Worm (Caenorhabditis elegans) whole organism, L2 larva: ENCODE results near the gene dgtr-1.
A peak's percentile ranks its signal among the peaks of the same experiment; 100 is the strongest.

ENCODE experiments used
- C34F6.9 ChIP-seq: fragments of 150-350 bp; optimal IDR thresholded peaks from 2 replicates; lab custom pipeline; 2014; ENCODE audit warnings: missing biosample characterization, missing genetic modification characterization
- F13H6.1 ChIP-seq: sonication (generic microtip); optimal IDR thresholded peaks from 2 replicates; lab custom pipeline; 2016; ENCODE audit warnings: missing genetic modification characterization, missing compliant biosample characterization
- Y55F3AM.14 ChIP-seq: fragments of 200-800 bp; sonication (Bioruptor generic); optimal IDR thresholded peaks from 2 replicates; lab custom pipeline; 2018; ENCODE audit warnings: mild to moderate bottlenecking, missing genetic modification characterization, missing compliant biosample characterization
- alr-1 ChIP-seq: fragments of 150-350 bp; optimal IDR thresholded peaks from 2 replicates; lab custom pipeline; 2014; ENCODE audit warnings: missing biosample characterization, missing genetic modification characterization
- ama-1 ChIP-seq: fragments of 150-350 bp; optimal IDR thresholded peaks from 2 replicates; lab custom pipeline; 2018; ENCODE audit warnings: inconsistent platforms
- blmp-1 ChIP-seq: sonication (generic microtip); optimal IDR thresholded peaks from 2 replicates; lab custom pipeline; 2017; ENCODE audit warnings: missing genetic modification characterization, mild to moderate bottlenecking, missing compliant biosample characterization, antibody characterized with exemption, moderate library complexity; ENCODE audit not compliant: insufficient read depth
- ceh-16 ChIP-seq: fragments of 150-350 bp; optimal IDR thresholded peaks from 2 replicates; lab custom pipeline; 2014; ENCODE audit warnings: missing biosample characterization, missing genetic modification characterization
- crh-2 ChIP-seq: sonication (generic microtip); optimal IDR thresholded peaks from 2 replicates; lab custom pipeline; 2017; ENCODE audit warnings: missing biosample characterization, missing genetic modification characterization
- egl-27 ChIP-seq: sonication (generic microtip); optimal IDR thresholded peaks from 3 replicates; lab custom pipeline; 2017; ENCODE audit warnings: missing biosample characterization, missing genetic modification reagents, missing genetic modification characterization
- elt-1 ChIP-seq: fragments of 150-350 bp; optimal IDR thresholded peaks from 2 replicates; lab custom pipeline; 2014; ENCODE audit warnings: missing biosample characterization, missing genetic modification characterization
- elt-3 ChIP-seq: sonication (generic microtip); optimal IDR thresholded peaks from 2 replicates; lab custom pipeline; 2017; ENCODE audit warnings: missing biosample characterization, missing genetic modification characterization
- fos-1 ChIP-seq: fragments of 150-350 bp; optimal IDR thresholded peaks from 2 replicates; lab custom pipeline; 2014; ENCODE audit warnings: missing biosample characterization, missing genetic modification characterization
- gmeb-1 ChIP-seq: fragments of 150-350 bp; optimal IDR thresholded peaks from 2 replicates; lab custom pipeline; 2014; ENCODE audit warnings: missing biosample characterization, missing genetic modification characterization
- lin-13 ChIP-seq: fragments of 150-350 bp; optimal IDR thresholded peaks from 2 replicates; lab custom pipeline; 2014; ENCODE audit warnings: missing biosample characterization, missing genetic modification reagents, missing genetic modification characterization
- lin-39 ChIP-seq: fragments of 150-350 bp; optimal IDR thresholded peaks from 2 replicates; lab custom pipeline; 2014; ENCODE audit warnings: missing biosample characterization, missing genetic modification reagents, missing genetic modification characterization
- mab-5 ChIP-seq: fragments of 150-350 bp; optimal IDR thresholded peaks from 2 replicates; lab custom pipeline; 2014; ENCODE audit warnings: missing biosample characterization, missing genetic modification characterization
- mbf-1 ChIP-seq: sonication (generic microtip); optimal IDR thresholded peaks from 2 replicates; lab custom pipeline; 2017; ENCODE audit warnings: missing biosample characterization, missing genetic modification characterization
- mdl-1 ChIP-seq, 2 experiments: fragments of 150-350 bp in 1 of 2; sonication (generic microtip) in 1 of 2; optimal IDR thresholded peaks; 2 replicates each; lab custom pipeline; 2017; ENCODE audit warnings: missing biosample characterization in 2 of 2, missing genetic modification characterization in 2 of 2
- nhr-10 ChIP-seq: sonication (generic microtip); optimal IDR thresholded peaks from 2 replicates; lab custom pipeline; 2017; ENCODE audit warnings: missing biosample characterization, missing genetic modification characterization
- nhr-12 ChIP-seq: fragments of 150-350 bp; optimal IDR thresholded peaks from 2 replicates; lab custom pipeline; 2014; ENCODE audit warnings: missing biosample characterization, missing genetic modification characterization
- nhr-129 ChIP-seq: fragments of 150-350 bp; optimal IDR thresholded peaks from 2 replicates; lab custom pipeline; 2014; ENCODE audit warnings: missing biosample characterization, missing genetic modification characterization
- nhr-23 ChIP-seq: fragments of 150-350 bp; optimal IDR thresholded peaks from 2 replicates; lab custom pipeline; 2014; ENCODE audit warnings: missing biosample characterization, missing genetic modification reagents, missing genetic modification characterization
- nhr-25 ChIP-seq: fragments of 150-350 bp; sonication (generic microtip); optimal IDR thresholded peaks from 3 replicates; lab custom pipeline; 2014; ENCODE audit warnings: missing biosample characterization, missing genetic modification characterization
- nhr-77 ChIP-seq: fragments of 150-350 bp; optimal IDR thresholded peaks from 2 replicates; lab custom pipeline; 2014; ENCODE audit warnings: missing biosample characterization, missing genetic modification characterization
- peb-1 ChIP-seq: fragments of 150-350 bp; optimal IDR thresholded peaks from 2 replicates; lab custom pipeline; 2014; ENCODE audit warnings: missing biosample characterization, missing genetic modification characterization
- sma-3 ChIP-seq: sonication (generic microtip); optimal IDR thresholded peaks from 2 replicates; lab custom pipeline; 2016; ENCODE audit warnings: missing genetic modification reagents, missing genetic modification characterization, missing compliant biosample characterization
- sma-9 ChIP-seq, 2 experiments: fragments of 150-350 bp in 1 of 2; sonication (generic microtip) in 1 of 2; optimal IDR thresholded peaks; 2 replicates each; lab custom pipeline; 2014 to 2016; ENCODE audit warnings: missing genetic modification characterization in 2 of 2, mild to moderate bottlenecking in 1 of 2, missing biosample characterization in 1 of 2, missing compliant biosample characterization in 1 of 2, missing genetic modification reagents in 1 of 2, moderate library complexity in 1 of 2
- snpc-4 ChIP-seq: fragments of 150-350 bp; optimal IDR thresholded peaks from 2 replicates; lab custom pipeline; 2014; ENCODE audit warnings: missing biosample characterization, missing genetic modification characterization
- unc-39 ChIP-seq: fragments of 150-350 bp; optimal IDR thresholded peaks from 2 replicates; lab custom pipeline; 2014; ENCODE audit warnings: missing biosample characterization, missing genetic modification characterization
- ztf-1 ChIP-seq: fragments of 200-800 bp; sonication (Bioruptor generic); conservative IDR thresholded peaks from 2 replicates; pipeline ENCODE4 v1.3.6; 2022; ENCODE audit warnings: missing genetic modification characterization, missing compliant biosample characterization
- ztf-4 ChIP-seq: fragments of 150-350 bp; optimal IDR thresholded peaks from 2 replicates; lab custom pipeline; 2014; ENCODE audit warnings: missing biosample characterization, missing genetic modification characterization

dgtr-1 gene

ce11 chrV:6485109-6485508 is 11.8 kb upstream of the dgtr-1 start:
- no peak for TF ChIP-seq mdl-1 (tag; optimal IDR thresholded peaks at IDR 0.05; lab: Kevin White, UChicago)
- TF ChIP-seq elt-3 (tag; lab: Kevin White, UChicago) = no peak
- TF ChIP-seq mbf-1 (tag; lab: Kevin White, UChicago) = no peak
- no peak for TF ChIP-seq nhr-10
- TF ChIP-seq C34F6.9 = no peak

- TF ChIP-seq ceh-16 (no peak), ama-1 (lab: Kevin White, UChicago) (peak; percentile 33), elt-1 (tag; lab: Kevin White, UChicago) (no peak), nhr-12 (no peak), gmeb-1 (tag; lab: Kevin White, UChicago) (peak; percentile 41), lin-39 (no peak), ztf-4 (tag; lab: Kevin White, UChicago) (no peak), blmp-1 (no peak), nhr-23 (tag; lab: Kevin White, UChicago) (no peak), snpc-4 (tag; lab: Kevin White, UChicago) (no peak), lin-13 (GFP tag; lab: Kevin White, UChicago) (peak; percentile 44), sma-9 (GFP tag; optimal IDR thresholded peaks at IDR 0.05; lab: Kevin White, UChicago) (no peak), sma-9 (tag; optimal IDR thresholded peaks at IDR 0.05; lab: Kevin White, UChicago) (no peak), sma-3 (no peak), peb-1 (tag; lab: Kevin White, UChicago) (no peak), Y55F3AM.14 (no peak), nhr-77 (tag; lab: Kevin White, UChicago) (no peak), crh-2 (tag; lab: Kevin White, UChicago) (peak; percentile 67), nhr-25 (no peak)
These were observed 9.0 kb upstream of the dgtr-1 start for ce11 chrV:6487878-6488277.

ce11 chrV:6488849-6489248 is 8.1 kb upstream of the dgtr-1 start, which contains the start of gene lec-10:
TSS of gene lec-10 (minus strand) at chrV:6489120.
- peak; percentile 87 for TF ChIP-seq fos-1 (tag; lab: Kevin White, UChicago)
- no peak for TF ChIP-seq unc-39 (tag; lab: Kevin White, UChicago)
- TF ChIP-seq alr-1 = no peak
- peak; percentile 55 for TF ChIP-seq crh-2 (tag; lab: Kevin White, UChicago)
- TF ChIP-seq mab-5 (tag; lab: Kevin White, UChicago) = no peak
- peak; percentile 66 for TF ChIP-seq sma-9 (GFP tag; optimal IDR thresholded peaks at IDR 0.05; lab: Kevin White, UChicago)
- TF ChIP-seq sma-9 (tag; optimal IDR thresholded peaks at IDR 0.05; lab: Kevin White, UChicago) = no peak
- no peak for TF ChIP-seq nhr-25
- peak; percentile 33 for TF ChIP-seq gmeb-1 (tag; lab: Kevin White, UChicago)
- no peak for TF ChIP-seq elt-1 (tag; lab: Kevin White, UChicago)
- no peak for TF ChIP-seq elt-3 (tag; lab: Kevin White, UChicago)
- TF ChIP-seq F13H6.1 (tag; lab: Kevin White, UChicago) = peak; percentile 1
- TF ChIP-seq, all 48 proteins: peak for 5

- TF ChIP-seq sma-9 (GFP tag; optimal IDR thresholded peaks at IDR 0.05; lab: Kevin White, UChicago) = peak; percentile 39
- TF ChIP-seq sma-9 (tag; optimal IDR thresholded peaks at IDR 0.05; lab: Kevin White, UChicago) = no peak
- TF ChIP-seq fos-1 (tag; lab: Kevin White, UChicago) = peak; percentile 47
- TF ChIP-seq ztf-1 (GFP tag; lab: Robert Waterston, UW) = no peak
- TF ChIP-seq nhr-129 (tag; lab: Kevin White, UChicago) = no peak
- TF ChIP-seq crh-2 (tag; lab: Kevin White, UChicago) = peak; percentile 60
These were observed 4.4 kb upstream of the dgtr-1 start for ce11 chrV:6492497-6492896.

ce11 chrV:6493821-6494220 is 3.1 kb upstream of the dgtr-1 start, which contains the start of gene cpt-6:
TSS of gene cpt-6 (minus strand) at chrV:6493921.
- TF ChIP-seq lin-13 (GFP tag; lab: Kevin White, UChicago) = no peak

ce11 chrV:6495353-6495752 is 1.6 kb upstream of the dgtr-1 start:
- TF ChIP-seq egl-27 (tag; lab: Kevin White, UChicago) (no peak), fos-1 (tag; lab: Kevin White, UChicago) (peak; percentile 18)
